Fruit fly (Drosophila melanogaster) whole organism, embryonic: ENCODE measurements around the gene senju.

Source experiments
- Bteb2 ChIP-seq: fragments of 200-800 bp; sonication (Bioruptor generic); optimal IDR thresholded peaks from 2 replicates; lab custom pipeline; 2016; ENCODE audit warnings: missing biosample characterization, missing genetic modification characterization
- CG10543 ChIP-seq: fragments of 200-800 bp; sonication (Bioruptor generic); optimal IDR thresholded peaks from 3 replicates; lab custom pipeline; 2017; ENCODE audit warnings: missing biosample characterization, mild to moderate bottlenecking, missing genetic modification characterization, moderate library complexity
- CG10654 ChIP-seq: fragments of 200-800 bp; sonication (Bioruptor generic); optimal IDR thresholded peaks from 2 replicates; lab custom pipeline; 2016; ENCODE audit warnings: missing biosample characterization, missing genetic modification characterization
- CG11456 ChIP-seq: fragments of 200-800 bp; sonication (Bioruptor generic); IDR thresholded peaks from 3 replicates; pipeline ENCODE4 v1.3.6; 2022; ENCODE audit warnings: missing biosample characterization, missing genetic modification characterization
- CG11504 ChIP-seq: fragments of 200-800 bp; sonication (Bioruptor generic); optimal IDR thresholded peaks from 3 replicates; lab custom pipeline; 2019; ENCODE audit warnings: missing biosample characterization, mild to moderate bottlenecking, missing genetic modification characterization, moderate library complexity
- CG12391 ChIP-seq: fragments of 200-800 bp; sonication (Bioruptor generic); optimal IDR thresholded peaks from 3 replicates; lab custom pipeline; 2018; ENCODE audit warnings: missing biosample characterization, mild to moderate bottlenecking, missing genetic modification characterization, moderate library complexity
- CG14014 ChIP-seq: fragments of 200-800 bp; sonication (Bioruptor generic); IDR thresholded peaks from 2 replicates; pipeline ENCODE4 v1.3.6; 2022; ENCODE audit warnings: missing biosample characterization, missing genetic modification characterization
- CG18262 ChIP-seq: fragments of 200-800 bp; optimal IDR thresholded peaks from 3 replicates; lab custom pipeline; 2019; ENCODE audit warnings: missing biosample characterization, mild to moderate bottlenecking, missing genetic modification characterization, moderate library complexity
- CG30431 ChIP-seq: fragments of 200-800 bp; sonication (Bioruptor generic); optimal IDR thresholded peaks from 2 replicates; lab custom pipeline; 2017; ENCODE audit warnings: missing biosample characterization, missing genetic modification characterization
- CG31224 ChIP-seq: fragments of 200-800 bp; sonication (Bioruptor generic); IDR thresholded peaks from 2 replicates; pipeline ENCODE4 v1.3.6; 2022; ENCODE audit warnings: missing biosample characterization, missing genetic modification characterization
- CG32772 ChIP-seq: fragments of 200-800 bp; sonication (Bioruptor generic); IDR thresholded peaks from 2 replicates; pipeline ENCODE4 v1.3.6; 2022; ENCODE audit warnings: missing biosample characterization, missing genetic modification characterization
- CG3847 ChIP-seq: fragments of 200-800 bp; sonication (Bioruptor generic); IDR thresholded peaks from 2 replicates; pipeline ENCODE4 v1.3.6; 2022; ENCODE audit warnings: missing biosample characterization, missing genetic modification characterization
- CG4707 ChIP-seq: fragments of 200-800 bp; sonication (Bioruptor generic); optimal IDR thresholded peaks from 2 replicates; lab custom pipeline; 2018; ENCODE audit warnings: missing biosample characterization, mild to moderate bottlenecking, missing genetic modification characterization, moderate library complexity
- CG5245 ChIP-seq: fragments of 200-800 bp; sonication (Bioruptor generic); optimal IDR thresholded peaks from 3 replicates; lab custom pipeline; 2016; ENCODE audit warnings: missing biosample characterization, missing genetic modification characterization
- CG6175 ChIP-seq: fragments of 200-800 bp; sonication (Bioruptor generic); IDR thresholded peaks from 3 replicates; pipeline ENCODE4 v1.3.6; 2022; ENCODE audit warnings: missing biosample characterization, missing genetic modification characterization
- CG6689 ChIP-seq: fragments of 200-800 bp; sonication (Bioruptor generic); IDR thresholded peaks from 2 replicates; pipeline ENCODE4 v1.3.6; 2022; ENCODE audit warnings: missing biosample characterization, missing genetic modification characterization
- CG7372 ChIP-seq: fragments of 200-800 bp; sonication (Bioruptor generic); IDR thresholded peaks from 2 replicates; pipeline ENCODE4 v1.3.6; 2022; ENCODE audit warnings: missing biosample characterization, missing genetic modification characterization
- CG7839 ChIP-seq: fragments of 200-800 bp; sonication (Bioruptor generic); optimal IDR thresholded peaks from 3 replicates; lab custom pipeline; 2018; ENCODE audit warnings: missing biosample characterization, mild to moderate bottlenecking, missing genetic modification characterization, moderate library complexity
- CG8388 ChIP-seq: fragments of 200-800 bp; sonication (Bioruptor generic); optimal IDR thresholded peaks from 2 replicates; lab custom pipeline; 2019; ENCODE audit warnings: missing biosample characterization, mild to moderate bottlenecking, missing genetic modification characterization, moderate library complexity
- CG9215 ChIP-seq: fragments of 200-800 bp; sonication (Bioruptor generic); IDR thresholded peaks from 2 replicates; pipeline ENCODE4 v1.3.6; 2022; ENCODE audit warnings: missing biosample characterization, missing genetic modification characterization
- CG9932 ChIP-seq: fragments of 200-800 bp; sonication (Bioruptor generic); IDR thresholded peaks from 2 replicates; pipeline ENCODE4 v1.3.6; 2022; ENCODE audit warnings: missing biosample characterization, missing genetic modification characterization
- Chrac-16 ChIP-seq: fragments of 200-800 bp; sonication (Bioruptor generic); optimal IDR thresholded peaks from 3 replicates; lab custom pipeline; 2016; ENCODE audit warnings: missing biosample characterization, missing genetic modification characterization
- CrebB ChIP-seq: fragments of 200-800 bp; sonication (Bioruptor generic); optimal IDR thresholded peaks from 3 replicates; lab custom pipeline; 2018; ENCODE audit warnings: missing biosample characterization, mild to moderate bottlenecking, missing genetic modification characterization
- Dll ChIP-seq: fragments of 200-800 bp; sonication (Bioruptor generic); IDR thresholded peaks from 4 replicates; pipeline ENCODE4 v1.3.6; 2022; ENCODE audit warnings: missing biosample characterization, missing genetic modification characterization; ENCODE audit not compliant: partially characterized antibody
- Doc3 ChIP-seq: fragments of 200-800 bp; sonication (Bioruptor generic); IDR thresholded peaks from 3 replicates; pipeline ENCODE4 v1.3.6; 2022; ENCODE audit warnings: missing biosample characterization, missing genetic modification characterization; ENCODE audit not compliant: partially characterized antibody
- Gug ChIP-seq: fragments of 200-800 bp; sonication (Bioruptor generic); IDR thresholded peaks from 4 replicates; pipeline ENCODE4 v1.3.6; 2022; ENCODE audit warnings: missing biosample characterization, missing genetic modification characterization
- HHEX ChIP-seq: fragments of 200-800 bp; sonication (Bioruptor generic); optimal IDR thresholded peaks from 3 replicates; lab custom pipeline; 2017; ENCODE audit warnings: missing biosample characterization, mild to moderate bottlenecking, missing genetic modification characterization, missing genetic modification reagents
- Hmx ChIP-seq: fragments of 200-800 bp; sonication (Bioruptor generic); optimal IDR thresholded peaks from 2 replicates; lab custom pipeline; 2016; ENCODE audit warnings: missing biosample characterization, missing genetic modification characterization
- Hr39 ChIP-seq: fragments of >200 bp; optimal IDR thresholded peaks from 2 replicates; lab custom pipeline; 2017
- Mrtf ChIP-seq: fragments of 200-800 bp; sonication (Bioruptor generic); IDR thresholded peaks from 3 replicates; pipeline ENCODE4 v1.3.6; 2022; ENCODE audit warnings: missing biosample characterization, missing genetic modification characterization
- Nf-YA ChIP-seq: fragments of 200-800 bp; sonication (Bioruptor generic); IDR thresholded peaks from 2 replicates; pipeline ENCODE4 v1.3.6; 2022; ENCODE audit warnings: missing biosample characterization, missing genetic modification characterization
- Opbp ChIP-seq: fragments of 200-800 bp; sonication (Bioruptor generic); IDR thresholded peaks from 3 replicates; pipeline ENCODE4 v1.3.6; 2022; ENCODE audit warnings: missing biosample characterization, missing genetic modification characterization; ENCODE audit not compliant: partially characterized antibody
- PHDP ChIP-seq: fragments of 200-800 bp; sonication (Bioruptor generic); optimal IDR thresholded peaks from 3 replicates; lab custom pipeline; 2018; ENCODE audit warnings: missing biosample characterization, mild to moderate bottlenecking, missing genetic modification characterization, moderate library complexity
- Ravus ChIP-seq: fragments of 200-800 bp; sonication (Bioruptor generic); IDR thresholded peaks from 2 replicates; pipeline ENCODE4 v1.3.6; 2022; ENCODE audit warnings: missing biosample characterization, missing genetic modification characterization
- Rfx ChIP-seq: fragments of 200-800 bp; sonication (Bioruptor generic); IDR thresholded peaks from 2 replicates; pipeline ENCODE4 v1.3.6; 2022; ENCODE audit warnings: missing biosample characterization, missing genetic modification characterization
- Rx ChIP-seq: fragments of 200-800 bp; sonication (Bioruptor generic); IDR thresholded peaks from 2 replicates; pipeline ENCODE4 v1.3.6; 2022; ENCODE audit warnings: missing biosample characterization, missing genetic modification characterization
- Sry-β ChIP-seq: fragments of 200-800 bp; sonication (Bioruptor generic); optimal IDR thresholded peaks from 2 replicates; lab custom pipeline; 2018; ENCODE audit warnings: missing biosample characterization, mild to moderate bottlenecking, missing genetic modification characterization, moderate library complexity
- Trl ChIP-seq, 3 experiments: fragments of >200 bp in 2 of 3; fragments of 200-800 bp in 1 of 3; sonication (Bioruptor generic) in 1 of 3; optimal IDR thresholded peaks; 2 replicates in 1 of 3; 3 replicates in 2 of 3; lab custom pipeline; 2016 to 2017; ENCODE audit warnings: missing biosample characterization in 1 of 3, missing genetic modification characterization in 1 of 3
- ac ChIP-seq: fragments of 200-800 bp; sonication (Bioruptor generic); optimal IDR thresholded peaks from 3 replicates; lab custom pipeline; 2017; ENCODE audit warnings: missing biosample characterization, mild to moderate bottlenecking, missing genetic modification characterization
- bab2 ChIP-seq: fragments of 200-800 bp; sonication (Bioruptor generic); optimal IDR thresholded peaks from 2 replicates; lab custom pipeline; 2016; ENCODE audit warnings: missing biosample characterization, missing genetic modification characterization
- bigmax ChIP-seq: fragments of 200-800 bp; sonication (Bioruptor generic); optimal IDR thresholded peaks from 2 replicates; lab custom pipeline; 2018; ENCODE audit warnings: missing biosample characterization, mild to moderate bottlenecking, missing genetic modification characterization
- fru ChIP-seq: fragments of >200 bp; optimal IDR thresholded peaks from 2 replicates; lab custom pipeline; 2017
- gt ChIP-seq: fragments of 200-800 bp; sonication (Bioruptor generic); IDR thresholded peaks from 2 replicates; pipeline ENCODE4 v1.3.6; 2022; ENCODE audit warnings: missing biosample characterization, missing genetic modification characterization
- maf-S ChIP-seq: fragments of 200-800 bp; sonication (Bioruptor generic); optimal IDR thresholded peaks from 2 replicates; lab custom pipeline; 2016; ENCODE audit warnings: missing biosample characterization, missing genetic modification characterization
- oc ChIP-seq: fragments of 200-800 bp; sonication (Bioruptor generic); optimal IDR thresholded peaks from 2 replicates; lab custom pipeline; 2018; ENCODE audit warnings: missing biosample characterization, mild to moderate bottlenecking, missing genetic modification characterization, moderate library complexity
- org-1 ChIP-seq: fragments of 200-800 bp; sonication (Bioruptor generic); optimal IDR thresholded peaks from 2 replicates; lab custom pipeline; 2017; ENCODE audit warnings: missing biosample characterization, missing genetic modification characterization
- stwl ChIP-seq: fragments of 200-800 bp; sonication (Bioruptor generic); optimal IDR thresholded peaks from 3 replicates; lab custom pipeline; 2018; ENCODE audit warnings: missing biosample characterization, mild to moderate bottlenecking, missing genetic modification characterization, moderate library complexity
- tin ChIP-seq: fragments of 200-800 bp; sonication (Bioruptor generic); optimal IDR thresholded peaks from 3 replicates; lab custom pipeline; 2016; ENCODE audit warnings: missing biosample characterization, missing genetic modification characterization
- tup ChIP-seq: fragments of 200-800 bp; sonication (Bioruptor generic); optimal IDR thresholded peaks from 2 replicates; lab custom pipeline; 2016; ENCODE audit warnings: missing biosample characterization, mild to moderate bottlenecking, missing genetic modification characterization, moderate library complexity
- usp ChIP-seq: fragments of >200 bp; optimal IDR thresholded peaks from 2 replicates; lab custom pipeline; 2017; ENCODE audit warnings: missing biosample characterization, missing genetic modification characterization
- z ChIP-seq: fragments of 200-800 bp; sonication (Bioruptor generic); IDR thresholded peaks from 3 replicates; pipeline ENCODE4 v1.3.6; 2022; ENCODE audit warnings: missing biosample characterization, missing genetic modification characterization

Gene senju

DNA sequence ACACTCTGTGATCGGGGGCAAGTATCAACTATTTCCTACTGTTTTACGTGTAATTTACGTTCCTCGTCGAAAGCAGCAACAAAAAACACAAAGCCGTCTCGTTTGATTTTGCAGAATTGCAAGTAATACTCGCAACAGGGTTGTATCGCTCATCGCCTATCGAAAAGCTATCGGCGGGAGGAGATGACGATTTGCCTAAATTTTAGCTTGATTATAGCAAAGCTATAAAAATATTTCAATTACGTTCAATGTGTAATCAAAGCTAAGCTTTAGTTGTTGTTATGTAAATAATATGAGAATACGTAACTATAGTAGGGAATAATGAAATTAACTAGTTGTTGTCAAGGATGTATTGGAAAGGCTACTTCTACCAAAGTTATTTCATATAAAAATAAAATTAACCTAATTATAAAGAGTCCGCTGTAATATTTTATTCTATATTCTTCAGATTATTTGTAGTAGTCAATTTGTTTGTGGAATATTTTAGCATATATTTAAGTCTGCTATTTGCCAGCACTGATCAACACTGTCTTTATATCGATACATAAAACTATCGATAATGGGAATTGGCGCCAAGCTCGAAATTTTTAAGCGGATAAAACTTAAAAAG lies 7.1 kb downstream of the senju start, which contains the start of gene Rpn11 (continued):
- TF ChIP-seq CG11456 (GFP tag; lab: Robert Waterston, UW), result no peak; the same call in 2 of the 3 replicates
- TF ChIP-seq CG10654, result peak; percentile 36
- TF ChIP-seq usp (GFP tag; lab: Kevin White, UChicago), result no peak
- no peak for TF ChIP-seq Ravus (GFP tag; lab: Robert Waterston, UW)
- TF ChIP-seq CG32772 (GFP tag; lab: Robert Waterston, UW), result no peak
- no peak for TF ChIP-seq org-1 (GFP tag; lab: Kevin White, UChicago)
- TF ChIP-seq CG9215 (GFP tag; lab: Robert Waterston, UW), result peak; percentile 40; the same call in 1 of the 2 replicates
- TF ChIP-seq CG12391, result peak; percentile 86
- peak; percentile 71 for TF ChIP-seq CG7839 (tag; lab: Kevin White, UChicago)
- peak; percentile 56 for TF ChIP-seq tin (GFP tag; lab: Kevin White, UChicago)
- no peak for TF ChIP-seq ac
- TF ChIP-seq PHDP (tag; lab: Kevin White, UChicago), result peak; percentile 44
- TF ChIP-seq Rx (GFP tag; lab: Robert Waterston, UW), result no peak
- TF ChIP-seq Mrtf (GFP tag; lab: Robert Waterston, UW), result no peak
- no peak for TF ChIP-seq CG6175 (GFP tag; lab: Robert Waterston, UW)
- peak; percentile 58 for TF ChIP-seq CG3847 (GFP tag; lab: Robert Waterston, UW)
- no peak for TF ChIP-seq Gug (GFP tag; lab: Robert Waterston, UW)
- no peak for TF ChIP-seq z
- TF ChIP-seq Sry-β (GFP tag; lab: Kevin White, UChicago), result peak; percentile 97
- no peak for TF ChIP-seq CG7372 (GFP tag; lab: Robert Waterston, UW)
- no peak for TF ChIP-seq CG14014 (GFP tag; lab: Robert Waterston, UW)
- peak; percentile 23 for TF ChIP-seq Hmx
- peak; percentile 78 for TF ChIP-seq CG18262
- TF ChIP-seq Doc3, result 0 out of 3 replicates have a peak, but pooled peaks have one; percentile 33
- TF ChIP-seq stwl, result peak; percentile 43
- peak; percentile 49 for TF ChIP-seq bab2
- no peak for TF ChIP-seq Bteb2 (GFP tag; lab: Kevin White, UChicago)
- TF ChIP-seq tup (GFP tag; lab: Kevin White, UChicago), result no peak
- TF ChIP-seq Nf-YA (GFP tag; lab: Robert Waterston, UW), result no peak
- TF ChIP-seq oc (tag; lab: Kevin White, UChicago), result no peak
- TF ChIP-seq gt (GFP tag; lab: Robert Waterston, UW), result no peak
- TF ChIP-seq CG11504, result peak; percentile 73
- peak; percentile 81 for TF ChIP-seq CG10543 (GFP tag; lab: Kevin White, UChicago)
- no peak for TF ChIP-seq Trl (optimal IDR thresholded peaks at IDR 0.05; lab: Kevin White, UChicago)
- peak; percentile 54 for TF ChIP-seq Trl (GFP tag; optimal IDR thresholded peaks at IDR 0.05; lab: Kevin White, UChicago)
- no peak for TF ChIP-seq bigmax (GFP tag; lab: Kevin White, UChicago)
- TF ChIP-seq CG8388 (GFP tag; lab: Kevin White, UChicago), result peak; percentile 65
- TF ChIP-seq Hr39 (lab: Kevin White, UChicago), result no peak
- TF ChIP-seq CG9932 (GFP tag; lab: Robert Waterston, UW), result peak; percentile 63
- peak; percentile 24 for TF ChIP-seq CG5245 (GFP tag; lab: Kevin White, UChicago)
- peak; percentile 74 for TF ChIP-seq Dll (GFP tag; lab: Robert Waterston, UW)
- TF ChIP-seq HHEX, result peak; percentile 42
- TF ChIP-seq CG30431, result no peak
- TF ChIP-seq CrebB (tag; lab: Kevin White, UChicago), result no peak
- peak; percentile 35 for TF ChIP-seq CG6689 (GFP tag; lab: Robert Waterston, UW)
- TF ChIP-seq fru (lab: Kevin White, UChicago), result no peak
- TF ChIP-seq Chrac-16 (GFP tag; lab: Kevin White, UChicago), result peak; percentile 51
- peak; percentile 25 for TF ChIP-seq maf-S (GFP tag; lab: Kevin White, UChicago)
- no peak for TF ChIP-seq CG4707
- TF ChIP-seq CG31224 (GFP tag; lab: Robert Waterston, UW), result 0 out of 2 replicates have a peak, but pooled peaks have one; percentile 9
- peak; percentile 52; the same call in 1 of the 2 replicates for TF ChIP-seq Rfx
- TF ChIP-seq Opbp (GFP tag; lab: Robert Waterston, UW), result peak; percentile 47; the same call in 1 of the 3 replicates
